Fruit fly (Drosophila melanogaster) whole organism, adult: ENCODE measurements around the gene CG17778.

Experiments used
- CG11617 ChIP-seq: fragments of 200-800 bp; sonication (Bioruptor generic); optimal IDR thresholded peaks from 2 replicates; lab custom pipeline; 2017; ENCODE audit warnings: mild to moderate bottlenecking, missing biosample characterization, missing genetic modification reagents, missing genetic modification characterization
- CG12768 ChIP-seq: fragments of 200-800 bp; sonication (Bioruptor generic); optimal IDR thresholded peaks from 2 replicates; lab custom pipeline; 2017; ENCODE audit warnings: missing biosample characterization, missing genetic modification characterization, mild to moderate bottlenecking, moderate library complexity, missing genetic modification reagents
- CG14711 ChIP-seq: fragments of 200-800 bp; sonication (Bioruptor generic); optimal IDR thresholded peaks from 2 replicates; lab custom pipeline; 2018; ENCODE audit warnings: missing biosample characterization, mild to moderate bottlenecking, missing genetic modification characterization, moderate library complexity
- CG1620 ChIP-seq: fragments of 200-800 bp; sonication (Bioruptor generic); optimal IDR thresholded peaks from 2 replicates; lab custom pipeline; 2016; ENCODE audit warnings: missing biosample characterization, missing genetic modification characterization
- CG33017 ChIP-seq: fragments of 200-800 bp; sonication (Bioruptor generic); optimal IDR thresholded peaks from 2 replicates; lab custom pipeline; 2018; ENCODE audit warnings: missing biosample characterization, mild to moderate bottlenecking, missing genetic modification characterization, moderate library complexity
- CG5204 ChIP-seq: fragments of 200-800 bp; sonication (Bioruptor generic); optimal IDR thresholded peaks from 2 replicates; lab custom pipeline; 2016; ENCODE audit warnings: missing biosample characterization, missing genetic modification characterization
- CG7045 ChIP-seq: fragments of 200-800 bp; sonication (Bioruptor generic); optimal IDR thresholded peaks from 2 replicates; lab custom pipeline; 2017; ENCODE audit warnings: missing biosample characterization, mild to moderate bottlenecking, missing genetic modification characterization
- CG7101 ChIP-seq: fragments of 200-800 bp; sonication (Bioruptor generic); optimal IDR thresholded peaks from 2 replicates; lab custom pipeline; 2018; ENCODE audit warnings: missing biosample characterization, mild to moderate bottlenecking, missing genetic modification characterization, moderate library complexity
- Clk ChIP-seq: fragments of 200-800 bp; sonication (Bioruptor generic); optimal IDR thresholded peaks from 2 replicates; lab custom pipeline; 2017; ENCODE audit warnings: missing biosample characterization, missing genetic modification characterization
- Crg-1 ChIP-seq: fragments of 200-800 bp; sonication (Bioruptor generic); optimal IDR thresholded peaks from 2 replicates; lab custom pipeline; 2016; ENCODE audit warnings: missing biosample characterization, missing genetic modification characterization
- Hr96 ChIP-seq: fragments of 200-800 bp; sonication (Bioruptor generic); optimal IDR thresholded peaks from 2 replicates; lab custom pipeline; 2016; ENCODE audit warnings: missing biosample characterization, missing genetic modification characterization
- Mnt ChIP-seq: fragments of 200-800 bp; sonication (Bioruptor generic); optimal IDR thresholded peaks from 2 replicates; lab custom pipeline; 2016; ENCODE audit warnings: missing biosample characterization, mild to moderate bottlenecking, missing genetic modification characterization
- bab1 ChIP-seq: fragments of 200-800 bp; sonication (Bioruptor generic); optimal IDR thresholded peaks from 3 replicates; lab custom pipeline; 2019; ENCODE audit warnings: missing biosample characterization, mild to moderate bottlenecking, missing genetic modification characterization, moderate library complexity
- cic ChIP-seq: fragments of 200-800 bp; sonication (Bioruptor generic); optimal IDR thresholded peaks from 2 replicates; lab custom pipeline; 2017; ENCODE audit warnings: missing biosample characterization, mild to moderate bottlenecking, missing genetic modification characterization, moderate library complexity
- cnc ChIP-seq, 2 experiments: fragments of >200 bp; optimal IDR thresholded peaks; 2 replicates each; lab custom pipeline; 2017
- kay ChIP-seq: fragments of 200-800 bp; sonication (Bioruptor generic); peaks from one replicate; lab custom pipeline; 2016; ENCODE audit warnings: missing biosample characterization, missing genetic modification characterization, borderline replicate concordance
- ovo ChIP-seq: fragments of 200-800 bp; sonication (Bioruptor generic); optimal IDR thresholded peaks from 2 replicates; lab custom pipeline; 2016; ENCODE audit warnings: missing biosample characterization, missing genetic modification characterization
- pad ChIP-seq: fragments of 200-800 bp; sonication (Bioruptor generic); optimal IDR thresholded peaks from 3 replicates; lab custom pipeline; 2017; ENCODE audit warnings: missing biosample characterization, missing genetic modification characterization, mild to moderate bottlenecking, moderate library complexity, missing genetic modification reagents
- tj ChIP-seq: fragments of 200-800 bp; sonication (Bioruptor generic); optimal IDR thresholded peaks from 3 replicates; lab custom pipeline; 2017; ENCODE audit warnings: missing biosample characterization, mild to moderate bottlenecking, missing genetic modification characterization, moderate library complexity
- toe ChIP-seq: fragments of 200-800 bp; sonication (Bioruptor generic); optimal IDR thresholded peaks from 2 replicates; lab custom pipeline; 2016; ENCODE audit warnings: missing biosample characterization, missing genetic modification characterization

Gene CG17778

dm6 chrX:522357-523043 is 28.1 kb downstream of the CG17778 start:
- TF ChIP-seq CG1620 (GFP tag; lab: Kevin White, UChicago) (peak; percentile 93), Crg-1 (GFP tag; lab: Kevin White, UChicago) (peak; percentile 61), Hr96 (GFP tag; lab: Kevin White, UChicago) (peak; percentile 95), cic (GFP tag; lab: Kevin White, UChicago) (peak; percentile 76), pad (GFP tag; lab: Kevin White, UChicago) (peak; percentile 78), CG33017 (tag; lab: Kevin White, UChicago) (peak; percentile 83), bab1 (GFP tag; lab: Kevin White, UChicago) (peak; percentile 81), CG5204 (peak; percentile 90), ovo (GFP tag; lab: Kevin White, UChicago) (peak; percentile 83), Clk (GFP tag; lab: Kevin White, UChicago) (peak; percentile 48), Mnt (GFP tag; lab: Kevin White, UChicago) (peak; percentile 90), CG11617 (peak; percentile 74), CG7045 (GFP tag; lab: Kevin White, UChicago) (peak; percentile 79), CG7101 (tag; lab: Kevin White, UChicago) (peak; percentile 92), toe (GFP tag; lab: Kevin White, UChicago) (peak; percentile 83), cnc (optimal IDR thresholded peaks at IDR 0.05; lab: Kevin White, UChicago) (no peak), CG12768 (peak; percentile 81), tj (GFP tag; lab: Kevin White, UChicago) (peak; percentile 69), kay (peak; percentile 88), CG14711 (tag; lab: Kevin White, UChicago) (peak; percentile 84)

- TF ChIP-seq pad (GFP tag; lab: Kevin White, UChicago) (peak; percentile 92), CG7045 (GFP tag; lab: Kevin White, UChicago) (peak; percentile 96), Mnt (GFP tag; lab: Kevin White, UChicago) (peak; percentile 95), bab1 (GFP tag; lab: Kevin White, UChicago) (peak; percentile 99), CG1620 (GFP tag; lab: Kevin White, UChicago) (peak; percentile 98), CG12768 (peak; percentile 97), CG33017 (tag; lab: Kevin White, UChicago) (peak; percentile 95), tj (GFP tag; lab: Kevin White, UChicago) (peak; percentile 93), Hr96 (GFP tag; lab: Kevin White, UChicago) (peak; percentile 99), CG14711 (tag; lab: Kevin White, UChicago) (peak; percentile 94), CG5204 (peak; percentile 96), CG11617 (peak; percentile 98), CG7101 (tag; lab: Kevin White, UChicago) (peak; percentile 98), cnc (optimal IDR thresholded peaks at IDR 0.05; lab: Kevin White, UChicago) (no peak), ovo (GFP tag; lab: Kevin White, UChicago) (peak; percentile 96), toe (GFP tag; lab: Kevin White, UChicago) (peak; percentile 94), Crg-1 (GFP tag; lab: Kevin White, UChicago) (peak; percentile 97), kay (peak; percentile 56), Clk (GFP tag; lab: Kevin White, UChicago) (peak; percentile 83), cic (GFP tag; lab: Kevin White, UChicago) (peak; percentile 78)
Observed at dm6 chrX:523179-523851, 28.9 kb downstream of the CG17778 start, which contains the start of gene elav. Gene elav (minus strand): TSS chrX:523226.

- TF ChIP-seq cic (GFP tag; lab: Kevin White, UChicago): no peak
- TF ChIP-seq CG33017 (tag; lab: Kevin White, UChicago): no peak
- TF ChIP-seq CG1620 (GFP tag; lab: Kevin White, UChicago): no peak
- no peak for TF ChIP-seq CG12768
- TF ChIP-seq cnc (optimal IDR thresholded peaks at IDR 0.05; lab: Kevin White, UChicago): no peak
- no peak for TF ChIP-seq CG11617
- TF ChIP-seq bab1 (GFP tag; lab: Kevin White, UChicago): no peak
- no peak for TF ChIP-seq tj (GFP tag; lab: Kevin White, UChicago)
- TF ChIP-seq Mnt (GFP tag; lab: Kevin White, UChicago): no peak
- TF ChIP-seq kay: no peak
- no peak for TF ChIP-seq toe (GFP tag; lab: Kevin White, UChicago)
- no peak for TF ChIP-seq Crg-1 (GFP tag; lab: Kevin White, UChicago)
- TF ChIP-seq ovo (GFP tag; lab: Kevin White, UChicago): no peak
Observed at dm6 chrX:524331-524730, 29.9 kb downstream of the CG17778 start.

- no peak for TF ChIP-seq CG33017 (tag; lab: Kevin White, UChicago)
- no peak for TF ChIP-seq Crg-1 (GFP tag; lab: Kevin White, UChicago)
- TF ChIP-seq toe (GFP tag; lab: Kevin White, UChicago): no peak
- TF ChIP-seq CG14711 (tag; lab: Kevin White, UChicago): no peak
- TF ChIP-seq tj (GFP tag; lab: Kevin White, UChicago): no peak
- no peak for TF ChIP-seq CG12768
- TF ChIP-seq Mnt (GFP tag; lab: Kevin White, UChicago): no peak
Observed at dm6 chrX:525610-526009, 31.2 kb downstream of the CG17778 start.

dm6 chrX:526479-527071 is 32.2 kb downstream of the CG17778 start:
- TF ChIP-seq Mnt (GFP tag; lab: Kevin White, UChicago): no peak
- TF ChIP-seq CG14711 (tag; lab: Kevin White, UChicago): no peak
- no peak for TF ChIP-seq ovo (GFP tag; lab: Kevin White, UChicago)
- no peak for TF ChIP-seq kay
- TF ChIP-seq cic (GFP tag; lab: Kevin White, UChicago): no peak
- no peak for TF ChIP-seq CG5204
- no peak for TF ChIP-seq CG11617
- TF ChIP-seq CG7045 (GFP tag; lab: Kevin White, UChicago): no peak
- no peak for TF ChIP-seq Crg-1 (GFP tag; lab: Kevin White, UChicago)
- no peak for TF ChIP-seq cnc (optimal IDR thresholded peaks at IDR 0.05; lab: Kevin White, UChicago)
- no peak for TF ChIP-seq toe (GFP tag; lab: Kevin White, UChicago)
